Fruit fly (Drosophila melanogaster) whole organism, embryonic: ENCODE measurements around the gene Dpm2.

Experiments used
- ATbp ChIP-seq: fragments of 200-800 bp; sonication (Bioruptor generic); optimal IDR thresholded peaks from 2 replicates; lab custom pipeline; 2017; ENCODE audit warnings: missing biosample characterization, mild to moderate bottlenecking, missing genetic modification characterization, missing genetic modification reagents
- Blimp-1 ChIP-seq: fragments of 200-800 bp; sonication (Bioruptor generic); optimal IDR thresholded peaks from 3 replicates; lab custom pipeline; 2018; ENCODE audit warnings: missing biosample characterization, missing genetic modification characterization, mild to moderate bottlenecking, moderate library complexity, missing genetic modification reagents
- CG11093 ChIP-seq: fragments of 200-800 bp; sonication (Bioruptor generic); IDR thresholded peaks from 3 replicates; pipeline ENCODE4 v1.3.6; 2022; ENCODE audit warnings: missing biosample characterization, missing genetic modification characterization
- CG11247 ChIP-seq: fragments of 200-800 bp; sonication (Bioruptor generic); IDR thresholded peaks from 2 replicates; pipeline ENCODE4 v1.3.6; 2022; ENCODE audit warnings: missing biosample characterization, missing genetic modification characterization
- CG11456 ChIP-seq: fragments of 200-800 bp; sonication (Bioruptor generic); IDR thresholded peaks from 3 replicates; pipeline ENCODE4 v1.3.6; 2022; ENCODE audit warnings: missing biosample characterization, missing genetic modification characterization
- CG13296 ChIP-seq: fragments of 200-800 bp; sonication (Bioruptor generic); optimal IDR thresholded peaks from 3 replicates; lab custom pipeline; 2018; ENCODE audit warnings: missing biosample characterization, mild to moderate bottlenecking, missing genetic modification characterization
- CG17328 ChIP-seq: fragments of 200-800 bp; sonication (Bioruptor generic); IDR thresholded peaks from 2 replicates; pipeline ENCODE4 v1.3.6; 2022; ENCODE audit warnings: missing biosample characterization, missing genetic modification characterization
- CG18476 ChIP-seq: fragments of 200-800 bp; sonication (Bioruptor generic); optimal IDR thresholded peaks from 2 replicates; lab custom pipeline; 2016; ENCODE audit warnings: missing biosample characterization, mild to moderate bottlenecking, missing genetic modification characterization
- CG2199 ChIP-seq: fragments of 200-800 bp; sonication (Bioruptor generic); IDR thresholded peaks from 3 replicates; pipeline ENCODE4 v1.3.6; 2022; ENCODE audit warnings: missing biosample characterization, missing genetic modification characterization
- CG42726 ChIP-seq: fragments of 200-800 bp; sonication (Bioruptor generic); IDR thresholded peaks from 2 replicates; pipeline ENCODE4 v1.3.6; 2022; ENCODE audit warnings: missing biosample characterization, missing genetic modification characterization; ENCODE audit not compliant: partially characterized antibody
- CG4707 ChIP-seq: fragments of 200-800 bp; sonication (Bioruptor generic); optimal IDR thresholded peaks from 2 replicates; lab custom pipeline; 2018; ENCODE audit warnings: missing biosample characterization, mild to moderate bottlenecking, missing genetic modification characterization, moderate library complexity
- CG4854 ChIP-seq: fragments of 200-800 bp; sonication (Bioruptor generic); optimal IDR thresholded peaks from 2 replicates; lab custom pipeline; 2016; ENCODE audit warnings: missing biosample characterization, missing genetic modification characterization, inconsistent platforms
- CG6175 ChIP-seq: fragments of 200-800 bp; sonication (Bioruptor generic); IDR thresholded peaks from 3 replicates; pipeline ENCODE4 v1.3.6; 2022; ENCODE audit warnings: missing biosample characterization, missing genetic modification characterization
- CG7745 ChIP-seq: fragments of 200-800 bp; sonication (Bioruptor generic); optimal IDR thresholded peaks from 2 replicates; lab custom pipeline; 2018; ENCODE audit warnings: missing biosample characterization, mild to moderate bottlenecking, missing genetic modification characterization, moderate library complexity
- CG9876 ChIP-seq: fragments of 200-800 bp; sonication (Bioruptor generic); optimal IDR thresholded peaks from 2 replicates; lab custom pipeline; 2016; ENCODE audit warnings: missing biosample characterization, missing genetic modification characterization
- CTCF ChIP-seq: fragments of 200-800 bp; sonication (Bioruptor generic); optimal IDR thresholded peaks from 2 replicates; lab custom pipeline; 2017; ENCODE audit warnings: missing biosample characterization, mild to moderate bottlenecking, missing genetic modification characterization, moderate library complexity
- D19A ChIP-seq: fragments of 200-800 bp; optimal IDR thresholded peaks from 3 replicates; lab custom pipeline; 2019; ENCODE audit warnings: missing biosample characterization, mild to moderate bottlenecking, missing genetic modification characterization, moderate library complexity
- Ets65A ChIP-seq: fragments of 200-800 bp; sonication (Bioruptor generic); peaks from one replicate; lab custom pipeline; 2016; ENCODE audit warnings: missing biosample characterization, missing genetic modification characterization
- HLH4C ChIP-seq: fragments of 200-800 bp; sonication (Bioruptor generic); IDR thresholded peaks from 3 replicates; pipeline ENCODE4 v1.3.6; 2022; ENCODE audit warnings: missing biosample characterization, missing genetic modification characterization; ENCODE audit not compliant: partially characterized antibody
- Hmx ChIP-seq: fragments of 200-800 bp; sonication (Bioruptor generic); optimal IDR thresholded peaks from 2 replicates; lab custom pipeline; 2016; ENCODE audit warnings: missing biosample characterization, missing genetic modification characterization
- Scr ChIP-seq: fragments of 200-800 bp; sonication (Bioruptor generic); IDR thresholded peaks from 2 replicates; pipeline ENCODE4 v1.3.6; 2022; ENCODE audit warnings: missing biosample characterization, missing genetic modification characterization; ENCODE audit not compliant: partially characterized antibody
- Side ChIP-seq: fragments of 200-800 bp; sonication (Bioruptor generic); optimal IDR thresholded peaks from 2 replicates; lab custom pipeline; 2016; ENCODE audit warnings: missing biosample characterization, missing genetic modification characterization
- Six4 ChIP-seq: fragments of 200-800 bp; sonication (Bioruptor generic); optimal IDR thresholded peaks from 2 replicates; lab custom pipeline; 2016; ENCODE audit warnings: missing biosample characterization, missing genetic modification characterization
- Usf ChIP-seq: fragments of 200-800 bp; sonication (Bioruptor generic); optimal IDR thresholded peaks from 2 replicates; lab custom pipeline; 2017; ENCODE audit warnings: missing genotype, missing biosample characterization, missing genetic modification characterization
- az2 ChIP-seq: fragments of 200-800 bp; sonication (Bioruptor generic); optimal IDR thresholded peaks from 3 replicates; lab custom pipeline; 2016; ENCODE audit warnings: missing biosample characterization, missing genetic modification characterization
- dm ChIP-seq: fragments of 200-800 bp; sonication (Bioruptor generic); optimal IDR thresholded peaks from 3 replicates; lab custom pipeline; 2016; ENCODE audit warnings: missing biosample characterization, missing genetic modification characterization
- ftz-f1 ChIP-seq: fragments of 200-800 bp; sonication (Bioruptor generic); optimal IDR thresholded peaks from 2 replicates; lab custom pipeline; 2016; ENCODE audit warnings: missing biosample characterization, missing genetic modification characterization
- her ChIP-seq: fragments of 200-800 bp; sonication (Bioruptor generic); optimal IDR thresholded peaks from 2 replicates; lab custom pipeline; 2016; ENCODE audit warnings: missing biosample characterization, missing genetic modification characterization
- jumu ChIP-seq: fragments of 200-800 bp; sonication (Bioruptor generic); optimal IDR thresholded peaks from 3 replicates; lab custom pipeline; 2016; ENCODE audit warnings: missing biosample characterization, missing genetic modification characterization
- kay ChIP-seq: fragments of 200-800 bp; sonication (Bioruptor generic); optimal IDR thresholded peaks from 2 replicates; lab custom pipeline; 2016; ENCODE audit warnings: missing biosample characterization, missing genetic modification characterization
- kni ChIP-seq: fragments of 200-800 bp; sonication (Bioruptor generic); optimal IDR thresholded peaks from 3 replicates; lab custom pipeline; 2017; ENCODE audit warnings: mild to moderate bottlenecking, missing biosample characterization, missing genetic modification reagents, missing genetic modification characterization
- lola ChIP-seq, 3 experiments: fragments of >200 bp in 2 of 3; fragments of 200-800 bp in 1 of 3; sonication (Bioruptor generic) in 1 of 3; optimal IDR thresholded peaks; 2 replicates each; lab custom pipeline; 2017 to 2019; ENCODE audit warnings: missing biosample characterization in 3 of 3, missing genetic modification characterization in 3 of 3, mild to moderate bottlenecking in 1 of 3, moderate library complexity in 1 of 3
- nerfin-2 ChIP-seq: fragments of 200-800 bp; sonication (Bioruptor generic); IDR thresholded peaks from 2 replicates; pipeline ENCODE4 v1.3.6; 2022; ENCODE audit warnings: missing biosample characterization, missing genetic modification characterization; ENCODE audit not compliant: partially characterized antibody
- sd ChIP-seq: fragments of 200-800 bp; sonication (Bioruptor generic); optimal IDR thresholded peaks from 3 replicates; lab custom pipeline; 2018; ENCODE audit warnings: missing biosample characterization, mild to moderate bottlenecking, missing genetic modification characterization, moderate library complexity
- sim ChIP-seq: fragments of 200-800 bp; sonication (Bioruptor generic); IDR thresholded peaks from 2 replicates; pipeline ENCODE4 v1.3.6; 2022; ENCODE audit warnings: missing biosample characterization, missing genetic modification characterization
- sima ChIP-seq: fragments of 200-800 bp; sonication (Bioruptor generic); optimal IDR thresholded peaks from 2 replicates; lab custom pipeline; 2016; ENCODE audit warnings: missing biosample characterization, missing genetic modification characterization
- sug ChIP-seq: fragments of 200-800 bp; optimal IDR thresholded peaks from 2 replicates; lab custom pipeline; 2019; ENCODE audit warnings: missing biosample characterization, mild to moderate bottlenecking, missing genetic modification characterization, moderate library complexity
- tio ChIP-seq: fragments of 200-800 bp; sonication (Bioruptor generic); optimal IDR thresholded peaks from 2 replicates; lab custom pipeline; 2017; ENCODE audit warnings: missing biosample characterization, missing genetic modification characterization, inconsistent platforms

The Dpm2 gene

DNA sequence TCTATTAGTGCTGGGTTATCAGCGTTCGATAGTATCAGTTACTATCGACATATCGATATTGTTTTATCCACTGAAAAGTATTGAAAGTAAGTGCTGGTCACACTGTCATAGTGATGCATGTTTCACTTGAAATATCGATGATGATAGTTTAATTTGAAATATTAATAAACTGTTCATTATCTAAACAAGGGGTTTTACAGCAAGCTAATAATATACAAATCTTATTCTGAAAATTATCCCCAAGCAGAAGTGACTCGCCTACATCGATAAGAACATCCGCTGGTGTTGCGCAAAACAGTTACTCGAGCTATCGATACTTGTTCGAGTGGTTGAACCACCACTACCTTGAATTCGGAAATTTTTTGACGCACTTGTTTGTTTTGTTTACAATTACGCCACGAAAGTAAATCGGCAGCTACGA is at the start of gene Dpm2, which contains the start of the genes PIG-C and CG12016 (continued):
- TF ChIP-seq D19A (peak; percentile 18), Hmx (GFP tag; lab: Kevin White, UChicago) (peak; percentile 19), dm (GFP tag; lab: Kevin White, UChicago) (peak; percentile 65), Usf (GFP tag; lab: Kevin White, UChicago) (peak; percentile 56), CG13296 (peak; percentile 47), CG18476 (GFP tag; lab: Kevin White, UChicago) (peak; percentile 58), HLH4C (GFP tag; lab: Robert Waterston, UW) (peak; percentile 95), CG7745 (tag; lab: Kevin White, UChicago) (no peak), jumu (GFP tag; lab: Kevin White, UChicago) (peak; percentile 65), CG11093 (GFP tag; lab: Robert Waterston, UW) (0 out of 3 replicates have a peak, but pooled peaks have one; percentile 20), her (GFP tag; lab: Kevin White, UChicago) (peak; percentile 18), lola (GFP tag; optimal IDR thresholded peaks at IDR 0.05; lab: Kevin White, UChicago) (peak in 1 of 3 experiments; percentile 62), CG42726 (GFP tag; lab: Robert Waterston, UW) (peak; percentile 95), sug (tag; lab: Kevin White, UChicago) (peak; percentile 81), CG17328 (GFP tag; lab: Robert Waterston, UW) (0 out of 2 replicates have a peak, but pooled peaks have one; percentile 28), Scr (GFP tag; lab: Robert Waterston, UW) (peak; percentile 98), CG2199 (GFP tag; lab: Robert Waterston, UW) (no peak), CG11247 (GFP tag; lab: Robert Waterston, UW) (peak; percentile 70), sim (GFP tag; lab: Robert Waterston, UW) (no peak), CG4854 (GFP tag; lab: Kevin White, UChicago) (peak; percentile 52), kni (GFP tag; lab: Kevin White, UChicago) (no peak), sima (no peak), CG9876 (peak; percentile 30), tio (GFP tag; lab: Kevin White, UChicago) (no peak), Six4 (GFP tag; lab: Kevin White, UChicago) (peak; percentile 38), ATbp (no peak), nerfin-2 (GFP tag; lab: Robert Waterston, UW) (peak; percentile 92), ftz-f1 (peak; percentile 48)

dm6 chr3L:3270736-3271135 is 48.6 kb upstream of the Dpm2 start, which contains the start of gene CG14960:
TSS of gene CG14960 (plus strand) at chr3L:3271036.
- TF ChIP-seq Blimp-1 (GFP tag; lab: Kevin White, UChicago) = peak; percentile 10
- TF ChIP-seq CTCF (GFP tag; lab: Kevin White, UChicago) = peak; percentile 35
- TF ChIP-seq CG6175 = no peak
- no peak for TF ChIP-seq CG11456 (GFP tag; lab: Robert Waterston, UW)
- peak; percentile 12 for TF ChIP-seq Ets65A (GFP tag; lab: Kevin White, UChicago)
- TF ChIP-seq Side (GFP tag; lab: Kevin White, UChicago) = no peak
- TF ChIP-seq sd (tag; lab: Kevin White, UChicago) = no peak
- TF ChIP-seq kay (GFP tag; lab: Kevin White, UChicago) = no peak
- no peak for TF ChIP-seq CG4707
- no peak for TF ChIP-seq az2 (GFP tag; lab: Kevin White, UChicago)
- TF ChIP-seq, all 482 proteins: peak for 3
